Worm (Caenorhabditis elegans): ENCODE results near the gene C25A8.1.

The C25A8.1 gene

ce11 chrIV:7023004-7023403 is 12.1 kb downstream of the C25A8.1 start:
- TF ChIP-seq mdl-1 (tag; optimal IDR thresholded peaks at IDR 0.05) = peak; percentile 26 to 37
- peak; percentile 87 for TF ChIP-seq nhr-129 (tag; optimal IDR thresholded peaks at IDR 0.05)
- TF ChIP-seq nhr-21 (tag; optimal IDR thresholded peaks at IDR 0.05) = peak; percentile 45
- TF ChIP-seq ceh-16 (tag; optimal IDR thresholded peaks at IDR 0.05) = no peak
- TF ChIP-seq nhr-77 (tag; optimal IDR thresholded peaks at IDR 0.05) = no peak
- peak; percentile 31 for TF ChIP-seq ztf-4 (tag; optimal IDR thresholded peaks at IDR 0.05)
- no peak for TF ChIP-seq nhr-23 (tag; optimal IDR thresholded peaks at IDR 0.05)
- no peak for TF ChIP-seq ceh-82 (tag; optimal IDR thresholded peaks at IDR 0.05)
- TF ChIP-seq lsy-2 (tag; optimal IDR thresholded peaks at IDR 0.05) = peak in 1 of 2 experiments; percentile 81
- no peak for TF ChIP-seq unc-62 (GFP tag; optimal IDR thresholded peaks at IDR 0.05)
- TF ChIP-seq lin-39 (tag; optimal IDR thresholded peaks at IDR 0.05) = peak; percentile 41
- no peak for TF ChIP-seq mbf-1 (tag; optimal IDR thresholded peaks at IDR 0.05)
- no peak for TF ChIP-seq ztf-11 (tag; optimal IDR thresholded peaks at IDR 0.05)
- peak; percentile 45 for TF ChIP-seq gmeb-1 (tag; optimal IDR thresholded peaks at IDR 0.05)
- TF ChIP-seq ZK546.5 (tag; optimal IDR thresholded peaks at IDR 0.05) = no peak
- TF ChIP-seq zag-1 (tag; optimal IDR thresholded peaks at IDR 0.05) = no peak
- TF ChIP-seq nhr-25 (tag; optimal IDR thresholded peaks at IDR 0.05) = peak; percentile 55
- peak; percentile 51 for TF ChIP-seq sma-3 (GFP tag; optimal IDR thresholded peaks at IDR 0.05)
- no peak for TF ChIP-seq elt-1 (tag; optimal IDR thresholded peaks at IDR 0.05)
- TF ChIP-seq ama-1 (optimal IDR thresholded peaks at IDR 0.05) = no peak
- peak; percentile 16 for TF ChIP-seq blmp-1 (tag; optimal IDR thresholded peaks at IDR 0.05; ENCODE audit: insufficient read depth)
- TF ChIP-seq nhr-6 (tag; optimal IDR thresholded peaks at IDR 0.05) = peak; percentile 39
- TF ChIP-seq unc-55 (GFP tag; optimal IDR thresholded peaks at IDR 0.05) = peak; percentile 58
- TF ChIP-seq nhr-11 (tag; optimal IDR thresholded peaks at IDR 0.05) = no peak
- TF ChIP-seq egl-27 (tag; optimal IDR thresholded peaks at IDR 0.05) = peak; percentile 70
- TF ChIP-seq C34F6.9 (tag; optimal IDR thresholded peaks at IDR 0.05) = peak; percentile 85
- TF ChIP-seq lin-13 (GFP tag; optimal IDR thresholded peaks at IDR 0.05) = no peak
- no peak for TF ChIP-seq aly-2 (tag; optimal IDR thresholded peaks at IDR 0.05)
- peak; percentile 70 for TF ChIP-seq mab-5 (tag; optimal IDR thresholded peaks at IDR 0.05)
- no peak for TF ChIP-seq lin-11 (tag; optimal IDR thresholded peaks at IDR 0.05)
- peak; percentile 84 for TF ChIP-seq sma-9 (GFP tag; optimal IDR thresholded peaks at IDR 0.05)
- no peak for TF ChIP-seq sma-9 (tag; optimal IDR thresholded peaks at IDR 0.05)
- no peak for TF ChIP-seq ztf-1 (GFP tag; conservative IDR thresholded peaks at IDR 0.05)
- TF ChIP-seq F13H6.1 (tag; optimal IDR thresholded peaks at IDR 0.05) = peak; percentile 86
- peak; percentile 82 for TF ChIP-seq sem-4 (tag; optimal IDR thresholded peaks at IDR 0.05)
- TF ChIP-seq crh-2 (tag; optimal IDR thresholded peaks at IDR 0.05) = peak; percentile 65
- peak; percentile 70 for TF ChIP-seq fos-1 (tag; optimal IDR thresholded peaks at IDR 0.05)
- no peak for TF ChIP-seq peb-1 (tag; optimal IDR thresholded peaks at IDR 0.05)
- TF ChIP-seq nhr-12 (tag; optimal IDR thresholded peaks at IDR 0.05) = no peak
- TF ChIP-seq nhr-10 (tag; optimal IDR thresholded peaks at IDR 0.05) = no peak
- TF ChIP-seq R02D3.7 (tag; optimal IDR thresholded peaks at IDR 0.05) = no peak
- TF ChIP-seq snpc-4 (tag; optimal IDR thresholded peaks at IDR 0.05) = peak; percentile 8
- TF ChIP-seq elt-3 (tag; optimal IDR thresholded peaks at IDR 0.05) = no peak
- no peak for TF ChIP-seq skn-1 (tag; optimal IDR thresholded peaks at IDR 0.05)
- TF ChIP-seq nhr-237 (tag; optimal IDR thresholded peaks at IDR 0.05) = no peak
- no peak for TF ChIP-seq dmd-4 (tag; optimal IDR thresholded peaks at IDR 0.05)
- no peak for TF ChIP-seq Y55F3AM.14 (GFP tag; optimal IDR thresholded peaks at IDR 0.05)
- TF ChIP-seq alr-1 (tag; optimal IDR thresholded peaks at IDR 0.05) = no peak
- TF ChIP-seq unc-39 (tag; optimal IDR thresholded peaks at IDR 0.05) = no peak
